Worm (Caenorhabditis elegans): Measurements from ENCODE around the gene ulp-2.

DNA sequence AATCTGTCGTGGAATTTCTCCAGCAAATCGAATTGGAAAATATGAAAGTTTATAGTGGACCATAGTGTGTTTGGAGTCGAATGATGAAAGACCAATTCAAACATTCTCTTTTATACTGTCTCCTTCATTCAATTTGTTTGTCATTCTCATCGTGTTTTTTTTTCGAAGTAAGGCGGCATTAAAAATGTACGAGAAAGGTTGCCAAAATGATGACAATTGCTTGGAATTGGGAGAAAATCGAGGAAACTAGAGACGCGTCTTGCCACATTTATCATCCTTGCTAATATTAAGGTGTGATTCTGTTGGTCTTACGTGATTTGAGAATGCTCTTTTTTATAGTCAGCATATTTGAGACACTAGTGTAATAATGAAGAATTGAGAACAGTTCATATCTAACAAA lies 24.7 kb downstream of the ulp-2 start, which contains the start of gene gst-30:
- no peak for TF ChIP-seq him-1 (tag; optimal IDR thresholded peaks at IDR 0.05)
- no peak for TF ChIP-seq dao-5 (tag; optimal IDR thresholded peaks at IDR 0.05)
- no peak for TF ChIP-seq W03F9.2 (tag; optimal IDR thresholded peaks at IDR 0.05)
